Comparison of ENCODE assay signal across 2 fruit fly cellular contexts in genomic region chr3L:21256062-21257023, dm6.
A peak's percentile ranks its signal among the peaks of the same experiment; 100 is the strongest.
TF ChIP-seq lines count a peak whose summit lies in the region.

No protein-coding gene starts in this region.

TF ChIP-seq in whole organism, embryonic, 481 proteins besides CTCF, POLR2A, EP300 and RAD21 (continued from another document):
- TF ChIP-seq Stat92E (GFP tag; optimal IDR thresholded peaks at IDR 0.05; lab: Kevin White, UChicago) (peak in 1 of 3 experiments; percentile 4), Vsx1 (GFP tag; optimal IDR thresholded peaks at IDR 0.05; lab: Kevin White, UChicago) (peak; percentile 17), Awh (GFP tag; IDR thresholded peaks at IDR 0.05; lab: Robert Waterston, UW) (peak; percentile 62; the same call in 1 of the 2 replicates), corto (GFP tag; optimal IDR thresholded peaks at IDR 0.05; lab: Kevin White, UChicago) (peak; percentile 14), chinmo (GFP tag; IDR thresholded peaks at IDR 0.05; lab: Robert Waterston, UW; ENCODE audit: partially characterized antibody) (0 out of 4 replicates have a peak, but pooled peaks have one; percentile 25), CG11504 (tag; optimal IDR thresholded peaks at IDR 0.05; lab: Kevin White, UChicago) (peak; percentile 15), sd (tag; optimal IDR thresholded peaks at IDR 0.05; lab: Kevin White, UChicago) (peak; percentile 78), pros (GFP tag; optimal IDR thresholded peaks at IDR 0.05; lab: Kevin White, UChicago) (peak; percentile 10), hkb (optimal IDR thresholded peaks at IDR 0.05; lab: Kevin White, UChicago) (no peak), hkb (GFP tag; IDR thresholded peaks at IDR 0.05; lab: Robert Waterston, UW) (no peak), Doc2 (GFP tag; IDR thresholded peaks at IDR 0.05; lab: Robert Waterston, UW) (no peak), tx (GFP tag; optimal IDR thresholded peaks at IDR 0.05; lab: Kevin White, UChicago) (no peak)

TF ChIP-seq in whole organism, prepupa, 60 proteins besides CTCF, POLR2A, EP300 and RAD21 (continued from another document):
- TF ChIP-seq CG16779 (tag; optimal IDR thresholded peaks at IDR 0.05; lab: Kevin White, UChicago) (no peak), Hr38 (GFP tag; optimal IDR thresholded peaks at IDR 0.05; lab: Kevin White, UChicago) (no peak), CG8119 (GFP tag; IDR thresholded peaks at IDR 0.05; lab: Robert Waterston, UW) (no peak), Hr39 (GFP tag; optimal IDR thresholded peaks at IDR 0.05; lab: Kevin White, UChicago) (peak; percentile 22), eg (GFP tag; IDR thresholded peaks at IDR 0.05; lab: Robert Waterston, UW) (no peak), CG1621 (tag; optimal IDR thresholded peaks at IDR 0.05; lab: Kevin White, UChicago) (no peak), lz (GFP tag; optimal IDR thresholded peaks at IDR 0.05; lab: Kevin White, UChicago) (peak; percentile 20), CG3032 (tag; optimal IDR thresholded peaks at IDR 0.05; lab: Kevin White, UChicago) (no peak), fkh (GFP tag; optimal IDR thresholded peaks at IDR 0.05; lab: Kevin White, UChicago) (no peak), Eip78C (GFP tag; lab: Kevin White, UChicago) (peak; percentile 83), acj6 (GFP tag; optimal IDR thresholded peaks at IDR 0.05; lab: Kevin White, UChicago) (no peak), net (GFP tag; optimal IDR thresholded peaks at IDR 0.05; lab: Kevin White, UChicago) (no peak), CG15336 (GFP tag; IDR thresholded peaks at IDR 0.05; lab: Robert Waterston, UW) (no peak), Lpt (GFP tag; optimal IDR thresholded peaks at IDR 0.05; lab: Kevin White, UChicago) (no peak), Hr4 (GFP tag; optimal IDR thresholded peaks at IDR 0.05; lab: Kevin White, UChicago) (no peak), CG7368 (GFP tag; optimal IDR thresholded peaks at IDR 0.05; lab: Kevin White, UChicago) (no peak), dsx (GFP tag; optimal IDR thresholded peaks at IDR 0.05; lab: Kevin White, UChicago; ENCODE audit: poor library complexity, severe bottlenecking) (no peak), CG11762 (GFP tag; optimal IDR thresholded peaks at IDR 0.05; lab: Kevin White, UChicago; ENCODE audit: insufficient read depth) (no peak), CG10669 (GFP tag; optimal IDR thresholded peaks at IDR 0.05; lab: Kevin White, UChicago) (no peak), CG6792 (GFP tag; optimal IDR thresholded peaks at IDR 0.05; lab: Kevin White, UChicago) (no peak), Smox (GFP tag; optimal IDR thresholded peaks at IDR 0.05; lab: Kevin White, UChicago) (peak; percentile 30), CG6808 (GFP tag; optimal IDR thresholded peaks at IDR 0.05; lab: Kevin White, UChicago) (no peak), topi (GFP tag; optimal IDR thresholded peaks at IDR 0.05; lab: Kevin White, UChicago) (peak; percentile 56), CG11294 (GFP tag; IDR thresholded peaks at IDR 0.05; lab: Robert Waterston, UW) (no peak), svp (GFP tag; lab: Kevin White, UChicago) (peak; percentile 75), CG6276 (GFP tag; optimal IDR thresholded peaks at IDR 0.05; lab: Kevin White, UChicago) (no peak), CG11902 (GFP tag; optimal IDR thresholded peaks at IDR 0.05; lab: Kevin White, UChicago) (no peak), CG4318 (GFP tag; optimal IDR thresholded peaks at IDR 0.05; lab: Kevin White, UChicago) (no peak), CG9139 (GFP tag; optimal IDR thresholded peaks at IDR 0.05; lab: Kevin White, UChicago) (no peak), Eip75B (GFP tag; optimal IDR thresholded peaks at IDR 0.05; lab: Kevin White, UChicago) (no peak), Sox14 (GFP tag; optimal IDR thresholded peaks at IDR 0.05; lab: Kevin White, UChicago) (no peak), CG10631 (GFP tag; optimal IDR thresholded peaks at IDR 0.05; lab: Kevin White, UChicago) (no peak), pdm3 (GFP tag; optimal IDR thresholded peaks at IDR 0.05; lab: Kevin White, UChicago) (no peak)
